Fruit fly (Drosophila melanogaster): Measurements from ENCODE around the gene CG12320.

CG12320 gene

DNA sequence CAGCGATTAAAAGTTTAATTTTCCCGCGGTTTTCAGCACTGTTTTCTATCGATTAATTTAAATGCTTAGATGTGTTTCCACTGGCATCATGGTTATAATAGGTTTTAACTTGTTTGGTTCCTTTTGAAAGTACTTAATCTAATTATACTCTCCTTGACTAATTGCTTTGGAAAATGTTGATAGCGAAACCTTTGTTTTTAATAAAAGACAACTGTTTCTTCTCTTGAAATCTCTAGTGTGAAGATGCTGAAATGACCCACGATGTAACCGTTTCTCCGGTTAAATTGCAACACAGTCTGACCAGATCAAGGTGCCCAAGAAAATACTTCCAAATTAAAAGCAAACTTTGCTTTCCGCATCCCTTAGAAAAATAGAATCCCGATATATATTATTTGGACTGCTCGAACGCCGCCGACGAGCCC lies 46.4 kb upstream of the CG12320 start, which contains the start of gene Dlc90F (continued):
- no peak for TF ChIP-seq ftz-f1 (GFP tag; optimal IDR thresholded peaks at IDR 0.05)
- no peak for TF ChIP-seq pfk (GFP tag; optimal IDR thresholded peaks at IDR 0.05)
- TF ChIP-seq CG12391 (tag; optimal IDR thresholded peaks at IDR 0.05): peak; percentile 86
- peak; percentile 53; the same call in 1 of the 2 replicates for TF ChIP-seq Taf1 (GFP tag; IDR thresholded peaks at IDR 0.05)
- TF ChIP-seq Sry-δ (GFP tag; optimal IDR thresholded peaks at IDR 0.05): peak; percentile 78
- peak; percentile 81 for TF ChIP-seq chn (GFP tag; optimal IDR thresholded peaks at IDR 0.05)
- no peak for TF ChIP-seq CG13296 (GFP tag; optimal IDR thresholded peaks at IDR 0.05)
- peak; percentile 36 for TF ChIP-seq slou (GFP tag; optimal IDR thresholded peaks at IDR 0.05)
- peak; percentile 73 for TF ChIP-seq Dek (tag; optimal IDR thresholded peaks at IDR 0.05)
- peak; percentile 82 for TF ChIP-seq shn (GFP tag; optimal IDR thresholded peaks at IDR 0.05)
- TF ChIP-seq Asciz (GFP tag; optimal IDR thresholded peaks at IDR 0.05): peak; percentile 12
- TF ChIP-seq CG18764 (GFP tag; optimal IDR thresholded peaks at IDR 0.05): peak; percentile 38
- peak; percentile 72 for TF ChIP-seq Bdp1 (GFP tag; optimal IDR thresholded peaks at IDR 0.05)
- TF ChIP-seq tll (GFP tag; optimal IDR thresholded peaks at IDR 0.05): peak; percentile 7 to 56
- peak; percentile 47 for TF ChIP-seq Meics (GFP tag; optimal IDR thresholded peaks at IDR 0.05)
- peak; percentile 40 for TF ChIP-seq CG1529 (GFP tag; optimal IDR thresholded peaks at IDR 0.05)
- peak; percentile 82 for TF ChIP-seq ind (GFP tag; optimal IDR thresholded peaks at IDR 0.05)
- no peak for TF ChIP-seq cg (GFP tag; optimal IDR thresholded peaks at IDR 0.05)
- peak; percentile 76; the same call in 3 of the 4 replicates for TF ChIP-seq Gug (GFP tag; IDR thresholded peaks at IDR 0.05)
- TF ChIP-seq CG4707 (GFP tag; optimal IDR thresholded peaks at IDR 0.05): no peak
- TF ChIP-seq Mrtf (GFP tag; IDR thresholded peaks at IDR 0.05): peak; percentile 82
- TF ChIP-seq bowl (GFP tag; IDR thresholded peaks at IDR 0.05): no peak
- 0 out of 3 replicates have a peak, but pooled peaks have one; percentile 51 for TF ChIP-seq CG2199 (GFP tag; IDR thresholded peaks at IDR 0.05)
- TF ChIP-seq Rfx (GFP tag; IDR thresholded peaks at IDR 0.05): peak; percentile 86
- TF ChIP-seq CG30403 (GFP tag; optimal IDR thresholded peaks at IDR 0.05): peak; percentile 87
- TF ChIP-seq PHDP (tag; optimal IDR thresholded peaks at IDR 0.05): peak; percentile 68
- peak; percentile 66 for TF ChIP-seq CG4424 (GFP tag; optimal IDR thresholded peaks at IDR 0.05)
- peak; percentile 91 for TF ChIP-seq nmo (GFP tag; optimal IDR thresholded peaks at IDR 0.05)
- TF ChIP-seq repo (GFP tag; optimal IDR thresholded peaks at IDR 0.05): peak; percentile 49
- TF ChIP-seq CG14441 (GFP tag; IDR thresholded peaks at IDR 0.05): peak; percentile 81
- TF ChIP-seq ac (GFP tag; optimal IDR thresholded peaks at IDR 0.05): no peak
- TF ChIP-seq CG6689 (GFP tag; IDR thresholded peaks at IDR 0.05): peak; percentile 75
- peak; percentile 94 for TF ChIP-seq Ets97D (GFP tag; optimal IDR thresholded peaks at IDR 0.05)
- peak; percentile 68; the same call in 2 of the 3 replicates for TF ChIP-seq croc (GFP tag; conservative IDR thresholded peaks at IDR 0.05)
- peak; percentile 57; the same call in 1 of the 2 replicates for TF ChIP-seq Ada2b (GFP tag; IDR thresholded peaks at IDR 0.05)
- TF ChIP-seq CG11398 (GFP tag; optimal IDR thresholded peaks at IDR 0.05): no peak
- TF ChIP-seq CG10274 (GFP tag; optimal IDR thresholded peaks at IDR 0.05): no peak
- TF ChIP-seq CG17328 (GFP tag; IDR thresholded peaks at IDR 0.05): peak; percentile 72
- peak; percentile 46 for TF ChIP-seq zen (tag; optimal IDR thresholded peaks at IDR 0.05)
- peak; percentile 11 for TF ChIP-seq CG17912 (GFP tag; optimal IDR thresholded peaks at IDR 0.05)
- peak in 1 of 2 experiments; percentile 84 for TF ChIP-seq Hr51 (GFP tag; optimal IDR thresholded peaks at IDR 0.05)
- peak; percentile 65 for TF ChIP-seq CG3995 (GFP tag; optimal IDR thresholded peaks at IDR 0.05)
- TF ChIP-seq CG2120 (GFP tag; optimal IDR thresholded peaks at IDR 0.05): peak; percentile 87
- TF ChIP-seq CG33213 (GFP tag; optimal IDR thresholded peaks at IDR 0.05): peak; percentile 86
- peak; percentile 57 for TF ChIP-seq CG17186 (GFP tag; optimal IDR thresholded peaks at IDR 0.05)
- no peak for TF ChIP-seq odd (GFP tag; optimal IDR thresholded peaks at IDR 0.05)
- peak; percentile 55; the same call in 2 of the 3 replicates for TF ChIP-seq Optix (GFP tag; IDR thresholded peaks at IDR 0.05)
- TF ChIP-seq CG9797 (GFP tag; optimal IDR thresholded peaks at IDR 0.05): peak; percentile 90
- no peak for TF ChIP-seq run (tag; optimal IDR thresholded peaks at IDR 0.05)
- TF ChIP-seq CG8089 (GFP tag; optimal IDR thresholded peaks at IDR 0.05): peak; percentile 59
- TF ChIP-seq Lim3 (GFP tag; IDR thresholded peaks at IDR 0.05): peak; percentile 53; the same call in 1 of the 2 replicates

Data from whole organism, embryonic.